Fruit fly (Drosophila melanogaster) whole organism, wandering third instar larva: ENCODE data around the gene retm.

Source experiments
- CG32264 ChIP-seq: fragments of 200-800 bp; sonication (Bioruptor generic); optimal IDR thresholded peaks from 2 replicates; lab custom pipeline; 2016; ENCODE audit warnings: missing biosample characterization, missing genetic modification characterization
- CG9705 ChIP-seq: fragments of 200-800 bp; sonication (Bioruptor generic); optimal IDR thresholded peaks from 2 replicates; lab custom pipeline; 2018; ENCODE audit warnings: missing biosample characterization, mild to moderate bottlenecking, missing genetic modification characterization
- Dfd ChIP-seq: fragments of >200 bp; optimal IDR thresholded peaks from 2 replicates; lab custom pipeline; 2017; ENCODE audit warnings: missing biosample characterization, missing genetic modification characterization
- Dif ChIP-seq: fragments of 200-275, 200-300 bp; sonication (Bioruptor generic); optimal IDR thresholded peaks from 2 replicates; lab custom pipeline; 2018; ENCODE audit warnings: missing biosample characterization, missing genetic modification characterization; ENCODE audit not compliant: partially characterized antibody
- HLH106 ChIP-seq: fragments of 200-800 bp; optimal IDR thresholded peaks from 3 replicates; lab custom pipeline; 2019; ENCODE audit warnings: missing biosample characterization, mild to moderate bottlenecking, missing genetic modification characterization, moderate library complexity
- Hnf4 ChIP-seq: fragments of 200-800 bp; sonication (Bioruptor generic); optimal IDR thresholded peaks from 2 replicates; lab custom pipeline; 2016; ENCODE audit warnings: missing biosample characterization, mild to moderate bottlenecking, missing genetic modification characterization
- Hr78 ChIP-seq: fragments of >200 bp; optimal IDR thresholded peaks from 2 replicates; lab custom pipeline; 2017; ENCODE audit warnings: missing biosample characterization, missing genetic modification characterization
- Hr83 ChIP-seq: fragments of 200-300 bp; sonication (Bioruptor generic); optimal IDR thresholded peaks from 2 replicates; lab custom pipeline; 2016; ENCODE audit warnings: missing biosample characterization, mild to moderate bottlenecking, missing genetic modification characterization, moderate library complexity; ENCODE audit not compliant: poor library complexity, severe bottlenecking
- Jra ChIP-seq: sonication (Bioruptor generic); optimal IDR thresholded peaks from 2 replicates; lab custom pipeline; 2016; ENCODE audit warnings: missing biosample characterization, missing genetic modification characterization
- Mio ChIP-seq: sonication (Bioruptor generic); optimal IDR thresholded peaks from 2 replicates; lab custom pipeline; 2016; ENCODE audit warnings: missing biosample characterization, missing genetic modification characterization
- N ChIP-seq: fragments of >200 bp; optimal IDR thresholded peaks from 2 replicates; lab custom pipeline; 2018; ENCODE audit warnings: missing biosample characterization, missing external identifiers, missing genetic modification characterization
- OdsH ChIP-seq: fragments of 200-800 bp; sonication (Bioruptor generic); optimal IDR thresholded peaks from 2 replicates; lab custom pipeline; 2016; ENCODE audit warnings: missing biosample characterization, mild to moderate bottlenecking, missing genetic modification characterization
- Rel ChIP-seq, 2 experiments: fragments of 200-800 bp; sonication (Bioruptor generic) in 1 of 2; optimal IDR thresholded peaks; 2 replicates in 1 of 2; 3 replicates in 1 of 2; lab custom pipeline; 2016 to 2019; ENCODE audit warnings: mild to moderate bottlenecking in 2 of 2, missing biosample characterization in 2 of 2, missing genetic modification characterization in 2 of 2, moderate library complexity in 1 of 2
- Sp1 ChIP-seq: fragments of 200-800 bp; sonication (Bioruptor generic); optimal IDR thresholded peaks from 3 replicates; lab custom pipeline; 2019; ENCODE audit warnings: missing biosample characterization, mild to moderate bottlenecking, missing genetic modification characterization, moderate library complexity
- br ChIP-seq: fragments of 200-800 bp; sonication (Bioruptor generic); optimal IDR thresholded peaks from 2 replicates; lab custom pipeline; 2016; ENCODE audit warnings: missing biosample characterization, missing genetic modification characterization
- brk ChIP-seq: fragments of 200-800 bp; sonication (Bioruptor generic); optimal IDR thresholded peaks from 2 replicates; lab custom pipeline; 2016; ENCODE audit warnings: missing biosample characterization, mild to moderate bottlenecking, missing genetic modification characterization
- dl ChIP-seq, 2 experiments: fragments of 175-275, 200-275 bp in 1 of 2; fragments of 200-275 bp in 1 of 2; sonication (Bioruptor generic); optimal IDR thresholded peaks; lab custom pipeline; 2018; ENCODE audit warnings: mild to moderate bottlenecking in 2 of 2, missing biosample characterization in 2 of 2, missing genetic modification characterization in 2 of 2, moderate library complexity in 2 of 2; ENCODE audit not compliant: partially characterized antibody in 2 of 2, insufficient read depth in 1 of 2
- dmrt93B ChIP-seq: fragments of 200-800 bp; sonication (Bioruptor generic); optimal IDR thresholded peaks from 2 replicates; lab custom pipeline; 2018; ENCODE audit warnings: missing biosample characterization, mild to moderate bottlenecking, missing genetic modification characterization
- foxo ChIP-seq, 2 experiments: fragments of 200-800 bp; sonication (Bioruptor generic); optimal IDR thresholded peaks; 2 replicates in 1 of 2; 3 replicates in 1 of 2; lab custom pipeline; 2016 to 2017; ENCODE audit warnings: missing biosample characterization in 2 of 2, missing genetic modification characterization in 2 of 2
- fru ChIP-seq: fragments of 200-800 bp; sonication (Bioruptor generic); optimal IDR thresholded peaks from 3 replicates; lab custom pipeline; 2016; ENCODE audit warnings: missing biosample characterization, mild to moderate bottlenecking, missing genetic modification characterization
- h ChIP-seq: fragments of 200-800 bp; sonication (Bioruptor generic); optimal IDR thresholded peaks from 3 replicates; lab custom pipeline; 2016; ENCODE audit warnings: missing biosample characterization, mild to moderate bottlenecking, missing genetic modification characterization
- jim ChIP-seq: fragments of 175-275, 200-325 bp; sonication (Bioruptor generic); optimal IDR thresholded peaks from 2 replicates; lab custom pipeline; 2016; ENCODE audit warnings: missing biosample characterization, mild to moderate bottlenecking, missing genetic modification characterization
- pan ChIP-seq: fragments of >200 bp; optimal IDR thresholded peaks from 2 replicates; lab custom pipeline; 2017
- psq ChIP-seq: fragments of 200-800 bp; sonication (Bioruptor generic); optimal IDR thresholded peaks from 3 replicates; lab custom pipeline; 2017; ENCODE audit warnings: missing biosample characterization, mild to moderate bottlenecking, missing genetic modification characterization, moderate library complexity
- rgr ChIP-seq: fragments of 200-800 bp; sonication (Bioruptor generic); optimal IDR thresholded peaks from 3 replicates; lab custom pipeline; 2016; ENCODE audit warnings: missing biosample characterization, mild to moderate bottlenecking, missing genetic modification characterization
- sv ChIP-seq: fragments of 200-800 bp; sonication (Bioruptor generic); optimal IDR thresholded peaks from 3 replicates; lab custom pipeline; 2016; ENCODE audit warnings: missing biosample characterization, missing genetic modification characterization
- usp ChIP-seq: fragments of >200 bp; optimal IDR thresholded peaks from 2 replicates; lab custom pipeline; 2017; ENCODE audit warnings: missing biosample characterization, missing genetic modification characterization
- woc ChIP-seq: sonication (Bioruptor generic); optimal IDR thresholded peaks from 2 replicates; lab custom pipeline; 2016; ENCODE audit warnings: missing biosample characterization, mild to moderate bottlenecking, missing genetic modification characterization

Gene retm

dm6 chr2L:6470100-6470644 lies 14.4 kb upstream of the retm start:
- TF ChIP-seq dmrt93B (GFP tag; lab: Kevin White, UChicago): no peak
- TF ChIP-seq woc (GFP tag; lab: Kevin White, UChicago): no peak
- TF ChIP-seq usp (GFP tag; lab: Kevin White, UChicago): no peak
- no peak for TF ChIP-seq fru (GFP tag; lab: Kevin White, UChicago)
- no peak for TF ChIP-seq Mio (GFP tag; lab: Kevin White, UChicago)
- TF ChIP-seq sv (GFP tag; lab: Kevin White, UChicago): no peak
- TF ChIP-seq CG32264 (GFP tag; lab: Kevin White, UChicago): no peak
- no peak for TF ChIP-seq HLH106 (tag; lab: Kevin White, UChicago)

DNA sequence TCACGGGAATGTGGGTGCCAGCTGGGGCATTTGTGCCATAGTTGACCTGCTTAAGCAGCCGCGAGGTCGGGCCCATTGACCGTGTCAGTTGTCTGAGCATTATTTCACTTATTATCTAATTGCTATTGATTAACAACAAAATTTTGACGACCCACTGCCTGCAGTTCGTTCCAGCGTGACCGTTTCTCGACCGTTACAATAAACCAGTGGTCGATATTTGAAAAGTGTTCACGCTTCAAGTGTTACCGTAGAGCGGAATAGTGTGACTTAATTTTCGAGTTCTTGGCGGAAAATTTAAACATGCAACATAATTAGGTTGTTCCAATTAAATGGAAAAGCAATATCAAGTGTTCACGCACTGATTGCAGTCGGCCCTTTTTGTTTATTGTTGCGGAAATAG lies 11.8 kb upstream of the retm start, which contains the start of gene HemK1:
Gene HemK1, minus strand, starts transcription at position 190 of the 400 bp plus-strand sequence.
- TF ChIP-seq h (GFP tag; lab: Kevin White, UChicago) (peak; percentile 8), rgr (GFP tag; lab: Kevin White, UChicago) (peak; percentile 28), Rel (GFP tag; optimal IDR thresholded peaks at IDR 0.05; lab: Kevin White, UChicago) (no peak), Rel (tag; optimal IDR thresholded peaks at IDR 0.05; lab: Kevin White, UChicago) (peak; percentile 0), Dif (no peak)
- TF ChIP-seq, all 38 proteins: peak for 3

DNA sequence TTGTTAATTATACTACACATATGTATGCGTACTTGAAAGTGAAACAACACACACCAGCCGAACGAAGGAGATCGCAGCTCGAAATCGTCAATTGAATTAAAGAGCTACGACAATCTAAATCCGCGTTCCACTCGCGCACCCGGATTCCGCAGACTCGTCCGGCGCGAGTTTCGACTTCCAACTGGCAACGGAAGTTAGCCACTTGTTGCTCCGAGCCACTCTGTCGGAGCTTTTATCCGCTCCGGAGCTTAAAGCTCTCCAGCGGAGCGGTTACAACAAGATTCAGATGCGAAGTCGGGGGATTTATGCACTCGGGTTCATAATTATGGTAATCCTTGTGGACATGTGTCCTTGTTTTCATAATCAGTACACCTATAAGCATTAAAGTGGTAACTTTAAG lies 9.8 kb upstream of the retm start, which contains the start of gene Rchy1:
Gene Rchy1, minus strand, starts transcription at position 173 of the 400 bp plus-strand sequence.
- TF ChIP-seq rgr (GFP tag; lab: Kevin White, UChicago): peak; percentile 49
- TF ChIP-seq pan (lab: Kevin White, UChicago): no peak
- TF ChIP-seq Rel (GFP tag; optimal IDR thresholded peaks at IDR 0.05; lab: Kevin White, UChicago): no peak
- TF ChIP-seq Rel (tag; optimal IDR thresholded peaks at IDR 0.05; lab: Kevin White, UChicago): peak; percentile 79
- TF ChIP-seq Jra (GFP tag; lab: Kevin White, UChicago): no peak
- TF ChIP-seq h (GFP tag; lab: Kevin White, UChicago): peak; percentile 35
- peak; percentile 45 for TF ChIP-seq Hr83
- TF ChIP-seq N: no peak
- no peak for TF ChIP-seq Sp1

- TF ChIP-seq Dfd (GFP tag; lab: Kevin White, UChicago) (no peak), br (GFP tag; lab: Kevin White, UChicago) (peak; percentile 18), dl (GFP tag; optimal IDR thresholded peaks at IDR 0.05; lab: Kevin White, UChicago; ENCODE audit: insufficient read depth in 1 of 2, partially characterized antibody in 2 of 2) (no peak), OdsH (GFP tag; lab: Kevin White, UChicago) (peak; percentile 51), Sp1 (peak; percentile 34), h (GFP tag; lab: Kevin White, UChicago) (peak; percentile 51), Hr83 (peak; percentile 65), Jra (GFP tag; lab: Kevin White, UChicago) (no peak), Hr78 (GFP tag; lab: Kevin White, UChicago) (no peak), brk (GFP tag; lab: Kevin White, UChicago) (peak; percentile 30), rgr (GFP tag; lab: Kevin White, UChicago) (peak; percentile 41), usp (GFP tag; lab: Kevin White, UChicago) (no peak), HLH106 (tag; lab: Kevin White, UChicago) (peak; percentile 16), CG9705 (GFP tag; lab: Kevin White, UChicago) (peak; percentile 27)
These were observed 9.1 kb upstream of the retm start for dm6 chr2L:6464780-6465179.

DNA sequence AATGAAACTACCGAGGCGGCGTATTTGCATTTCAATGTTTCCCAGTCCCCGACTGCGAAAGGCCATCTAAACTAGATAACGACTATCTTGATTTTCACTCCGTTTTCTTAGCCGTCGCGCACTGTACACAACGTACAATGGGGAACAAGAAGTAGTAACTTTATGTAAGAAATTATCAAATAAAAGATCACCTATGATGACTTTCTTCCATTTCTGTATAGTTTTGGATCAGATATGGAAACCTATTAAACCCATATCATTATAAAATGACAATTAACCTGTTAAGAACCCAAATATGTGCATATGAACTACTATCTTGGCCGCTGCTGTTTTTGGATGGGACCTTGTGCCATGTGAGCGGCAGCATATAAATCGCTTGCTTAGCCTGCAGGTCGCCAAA lies 8.5 kb upstream of the retm start:
- TF ChIP-seq jim (GFP tag; lab: Kevin White, UChicago): no peak
- TF ChIP-seq rgr (GFP tag; lab: Kevin White, UChicago): no peak
- TF ChIP-seq CG9705 (GFP tag; lab: Kevin White, UChicago): no peak
- no peak for TF ChIP-seq Rel (GFP tag; optimal IDR thresholded peaks at IDR 0.05; lab: Kevin White, UChicago)
- TF ChIP-seq Rel (tag; optimal IDR thresholded peaks at IDR 0.05; lab: Kevin White, UChicago): no peak
- TF ChIP-seq h (GFP tag; lab: Kevin White, UChicago): no peak
- peak in 1 of 2 experiments; percentile 0 for TF ChIP-seq foxo (GFP tag; optimal IDR thresholded peaks at IDR 0.05; lab: Kevin White, UChicago)

dm6 chr2L:6463392-6463791 lies 7.7 kb upstream of the retm start:
- TF ChIP-seq Hnf4 (GFP tag; lab: Kevin White, UChicago) (no peak), foxo (GFP tag; optimal IDR thresholded peaks at IDR 0.05; lab: Kevin White, UChicago) (no peak), psq (no peak), jim (GFP tag; lab: Kevin White, UChicago) (no peak), fru (GFP tag; lab: Kevin White, UChicago) (no peak), rgr (GFP tag; lab: Kevin White, UChicago) (no peak), br (GFP tag; lab: Kevin White, UChicago) (no peak), Hr83 (no peak), pan (lab: Kevin White, UChicago) (no peak)
